Worm (Caenorhabditis elegans) whole organism, late embryonic: ENCODE measurements around the gene glr-2.
A peak's percentile ranks its signal among the peaks of the same experiment; 100 is the strongest.

ENCODE experiments used
- ahr-1 ChIP-seq: sonication (generic microtip); optimal IDR thresholded peaks from 2 replicates; lab custom pipeline; 2016; ENCODE audit warnings: missing genetic modification characterization, missing compliant biosample characterization
- ama-1 ChIP-seq: fragments of 150-350 bp; optimal IDR thresholded peaks from 2 replicates; lab custom pipeline; 2014
- ceh-34 ChIP-seq: sonication (generic microtip); optimal IDR thresholded peaks from 2 replicates; lab custom pipeline; 2016; ENCODE audit warnings: mild to moderate bottlenecking, missing genetic modification characterization, missing compliant biosample characterization
- che-1 ChIP-seq: sonication (generic microtip); optimal IDR thresholded peaks from 2 replicates; lab custom pipeline; 2016; ENCODE audit warnings: mild to moderate bottlenecking, missing genetic modification characterization, missing compliant biosample characterization
- dve-1 ChIP-seq: sonication (generic microtip); optimal IDR thresholded peaks from 2 replicates; lab custom pipeline; 2017; ENCODE audit warnings: antibody characterized with exemption, mild to moderate bottlenecking, missing genetic modification characterization, missing compliant biosample characterization
- elt-4 ChIP-seq: sonication (generic microtip); optimal IDR thresholded peaks from 2 replicates; lab custom pipeline; 2016; ENCODE audit warnings: missing genetic modification characterization, missing compliant biosample characterization
- fkh-10 ChIP-seq: fragments of 150-350 bp; optimal IDR thresholded peaks from 2 replicates; lab custom pipeline; 2014; ENCODE audit warnings: missing biosample characterization, missing genetic modification reagents, missing genetic modification characterization
- hlh-8 ChIP-seq: sonication (generic microtip); optimal IDR thresholded peaks from 2 replicates; lab custom pipeline; 2016; ENCODE audit warnings: missing genotype, missing genetic modification characterization, missing compliant biosample characterization
- madf-2 ChIP-seq: sonication (generic microtip); optimal IDR thresholded peaks from 2 replicates; lab custom pipeline; 2017; ENCODE audit warnings: missing genetic modification characterization, missing compliant biosample characterization
- odd-2 ChIP-seq: sonication (generic microtip); optimal IDR thresholded peaks from 2 replicates; lab custom pipeline; 2017; ENCODE audit warnings: antibody characterized with exemption, mild to moderate bottlenecking, missing genetic modification characterization, missing compliant biosample characterization
- pqm-1 ChIP-seq: sonication (generic microtip); optimal IDR thresholded peaks from 2 replicates; lab custom pipeline; 2016; ENCODE audit warnings: missing genetic modification characterization, missing compliant biosample characterization
- ttx-3 ChIP-seq: sonication (generic microtip); optimal IDR thresholded peaks from 2 replicates; lab custom pipeline; 2016; ENCODE audit warnings: missing genetic modification reagents, missing genetic modification characterization, missing compliant biosample characterization
- unc-86 ChIP-seq: sonication (generic microtip); optimal IDR thresholded peaks from 2 replicates; lab custom pipeline; 2016; ENCODE audit warnings: missing genetic modification characterization, missing compliant biosample characterization
- ztf-16 ChIP-seq: sonication (generic microtip); optimal IDR thresholded peaks from 2 replicates; lab custom pipeline; 2017; ENCODE audit warnings: missing genetic modification characterization, missing compliant biosample characterization

DNA sequence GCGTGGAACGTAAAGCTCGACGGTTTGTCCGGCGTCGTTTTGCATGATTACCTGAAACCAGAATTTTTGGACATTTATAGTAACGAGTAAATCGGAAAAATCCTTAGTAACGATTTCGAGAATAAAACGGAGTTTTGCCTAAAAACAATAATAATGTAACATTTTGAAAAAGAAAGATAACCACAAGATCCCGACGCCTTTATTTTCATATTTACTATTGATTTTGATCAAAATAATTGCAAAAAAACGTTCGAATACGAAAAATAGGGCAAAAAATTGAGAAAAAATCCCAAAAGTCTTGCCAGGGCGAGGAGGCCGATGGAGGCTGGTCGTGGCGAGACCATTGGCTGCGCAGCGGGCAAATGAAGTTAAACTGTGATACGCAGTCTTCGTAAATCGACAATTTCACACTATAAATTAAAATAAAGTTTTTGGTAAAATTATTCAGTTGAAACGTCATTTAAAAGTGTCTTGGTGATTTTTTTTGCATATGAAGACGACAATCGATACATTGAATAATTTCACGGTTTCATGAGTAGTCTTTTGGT is 44.9 kb upstream of the glr-2 start, which contains the start of gene rps-21:
- TF ChIP-seq ama-1 (no peak), hlh-8 (tag; lab: Kevin White, UChicago) (no peak), pqm-1 (tag; lab: Kevin White, UChicago) (no peak), unc-86 (tag; lab: Kevin White, UChicago) (peak; percentile 22), ahr-1 (tag; lab: Kevin White, UChicago) (no peak), madf-2 (tag; lab: Kevin White, UChicago) (no peak), fkh-10 (no peak), dve-1 (tag; lab: Kevin White, UChicago) (no peak), ttx-3 (no peak), che-1 (tag; lab: Kevin White, UChicago) (no peak), ceh-34 (tag; lab: Kevin White, UChicago) (peak; percentile 47), odd-2 (no peak), elt-4 (tag; lab: Kevin White, UChicago) (no peak), ztf-16 (tag; lab: Kevin White, UChicago) (no peak)
